Fruit fly (Drosophila melanogaster) whole organism, embryonic: ENCODE results near the gene Dup99B.

Source experiments
- Adf1 ChIP-seq: fragments of 200-800 bp; sonication (Bioruptor generic); IDR thresholded peaks from 2 replicates; pipeline ENCODE4 v1.3.6; 2022; ENCODE audit warnings: missing biosample characterization, missing genetic modification characterization
- BEAF-32 ChIP-seq: fragments of 200-800 bp; sonication (Bioruptor generic); optimal IDR thresholded peaks from 3 replicates; lab custom pipeline; 2017; ENCODE audit warnings: missing biosample characterization, missing genetic modification characterization, mild to moderate bottlenecking, moderate library complexity, missing genetic modification reagents
- CG11504 ChIP-seq: fragments of 200-800 bp; sonication (Bioruptor generic); optimal IDR thresholded peaks from 3 replicates; lab custom pipeline; 2019; ENCODE audit warnings: missing biosample characterization, mild to moderate bottlenecking, missing genetic modification characterization, moderate library complexity
- CG13775 ChIP-seq: fragments of 200-800 bp; sonication (Bioruptor generic); optimal IDR thresholded peaks from 3 replicates; lab custom pipeline; 2017; ENCODE audit warnings: missing biosample characterization, mild to moderate bottlenecking, missing genetic modification characterization
- CG14710 ChIP-seq: fragments of 200-800 bp; sonication (Bioruptor generic); optimal IDR thresholded peaks from 3 replicates; lab custom pipeline; 2019; ENCODE audit warnings: missing biosample characterization, mild to moderate bottlenecking, missing genetic modification characterization, moderate library complexity
- CG17912 ChIP-seq: fragments of 200-800 bp; sonication (Bioruptor generic); optimal IDR thresholded peaks from 2 replicates; lab custom pipeline; 2018; ENCODE audit warnings: missing biosample characterization, mild to moderate bottlenecking, missing genetic modification characterization
- CG18262 ChIP-seq: fragments of 200-800 bp; optimal IDR thresholded peaks from 3 replicates; lab custom pipeline; 2019; ENCODE audit warnings: missing biosample characterization, mild to moderate bottlenecking, missing genetic modification characterization, moderate library complexity
- CG18764 ChIP-seq: fragments of 200-800 bp; sonication (Bioruptor generic); optimal IDR thresholded peaks from 3 replicates; lab custom pipeline; 2016; ENCODE audit warnings: missing biosample characterization, missing genetic modification characterization
- CG2889 ChIP-seq: fragments of 200-800 bp; sonication (Bioruptor generic); IDR thresholded peaks from 3 replicates; pipeline ENCODE4 v1.3.6; 2022; ENCODE audit warnings: missing biosample characterization, missing genetic modification characterization
- CG42726 ChIP-seq: fragments of 200-800 bp; sonication (Bioruptor generic); IDR thresholded peaks from 2 replicates; pipeline ENCODE4 v1.3.6; 2022; ENCODE audit warnings: missing biosample characterization, missing genetic modification characterization; ENCODE audit not compliant: partially characterized antibody
- CG4730 ChIP-seq: fragments of 200-800 bp; sonication (Bioruptor generic); IDR thresholded peaks from 2 replicates; pipeline ENCODE4 v1.3.6; 2022; ENCODE audit warnings: missing biosample characterization, missing genetic modification characterization
- CG6654 ChIP-seq: fragments of 200-800 bp; sonication (Bioruptor generic); optimal IDR thresholded peaks from 2 replicates; lab custom pipeline; 2017; ENCODE audit warnings: missing biosample characterization, mild to moderate bottlenecking, missing genetic modification characterization
- CG7839 ChIP-seq: fragments of 200-800 bp; sonication (Bioruptor generic); optimal IDR thresholded peaks from 3 replicates; lab custom pipeline; 2018; ENCODE audit warnings: missing biosample characterization, mild to moderate bottlenecking, missing genetic modification characterization, moderate library complexity
- CG8290 ChIP-seq, 3 experiments: fragments of 200-800 bp; sonication (Bioruptor generic); optimal IDR thresholded peaks; 2 replicates each; lab custom pipeline; 2016 to 2019; ENCODE audit warnings: missing biosample characterization in 3 of 3, missing genetic modification characterization in 3 of 3, mild to moderate bottlenecking in 2 of 3, moderate library complexity in 1 of 3
- CG9609 ChIP-seq: fragments of 200-800 bp; sonication (Bioruptor generic); optimal IDR thresholded peaks from 3 replicates; lab custom pipeline; 2016; ENCODE audit warnings: missing biosample characterization, missing genetic modification characterization
- CG9727 ChIP-seq: fragments of 200-800 bp; sonication (Bioruptor generic); optimal IDR thresholded peaks from 3 replicates; lab custom pipeline; 2017; ENCODE audit warnings: missing biosample characterization, mild to moderate bottlenecking, missing genetic modification characterization
- CG9876 ChIP-seq: fragments of 200-800 bp; sonication (Bioruptor generic); optimal IDR thresholded peaks from 2 replicates; lab custom pipeline; 2016; ENCODE audit warnings: missing biosample characterization, missing genetic modification characterization
- CkIIα-i1 ChIP-seq: fragments of 200-800 bp; sonication (Bioruptor generic); IDR thresholded peaks from 2 replicates; pipeline ENCODE4 v1.3.6; 2022; ENCODE audit warnings: missing biosample characterization, missing genetic modification characterization
- Elba2 ChIP-seq: fragments of 200-800 bp; sonication (Bioruptor generic); optimal IDR thresholded peaks from 3 replicates; lab custom pipeline; 2016; ENCODE audit warnings: missing biosample characterization, missing genetic modification characterization
- GATAe ChIP-seq: fragments of 200-800 bp; sonication (Bioruptor generic); conservative IDR thresholded peaks from 2 replicates; pipeline ENCODE4 v1.3.6; 2022; ENCODE audit warnings: missing biosample characterization, missing genetic modification characterization
- H2.0 ChIP-seq: fragments of 200-800 bp; sonication (Bioruptor generic); IDR thresholded peaks from 2 replicates; pipeline ENCODE4 v1.3.6; 2022; ENCODE audit warnings: missing biosample characterization, missing genetic modification characterization
- HHEX ChIP-seq: fragments of 200-800 bp; sonication (Bioruptor generic); optimal IDR thresholded peaks from 3 replicates; lab custom pipeline; 2017; ENCODE audit warnings: missing biosample characterization, mild to moderate bottlenecking, missing genetic modification characterization, missing genetic modification reagents
- HLH4C ChIP-seq: fragments of 200-800 bp; sonication (Bioruptor generic); IDR thresholded peaks from 3 replicates; pipeline ENCODE4 v1.3.6; 2022; ENCODE audit warnings: missing biosample characterization, missing genetic modification characterization; ENCODE audit not compliant: partially characterized antibody
- Poxn ChIP-seq: fragments of 200-800 bp; sonication (Bioruptor generic); IDR thresholded peaks from 2 replicates; pipeline ENCODE4 v1.3.6; 2022; ENCODE audit warnings: missing biosample characterization, missing genetic modification characterization
- Scr ChIP-seq: fragments of 200-800 bp; sonication (Bioruptor generic); IDR thresholded peaks from 2 replicates; pipeline ENCODE4 v1.3.6; 2022; ENCODE audit warnings: missing biosample characterization, missing genetic modification characterization; ENCODE audit not compliant: partially characterized antibody
- Xbp1 ChIP-seq: fragments of 200-800 bp; sonication (Bioruptor generic); optimal IDR thresholded peaks from 3 replicates; lab custom pipeline; 2016; ENCODE audit warnings: missing biosample characterization, mild to moderate bottlenecking, missing genetic modification characterization
- ap ChIP-seq: fragments of 200-800 bp; sonication (Bioruptor generic); IDR thresholded peaks from 2 replicates; pipeline ENCODE4 v1.3.6; 2022; ENCODE audit warnings: missing biosample characterization, missing genetic modification characterization
- ara ChIP-seq: fragments of 200-800 bp; sonication (Bioruptor generic); IDR thresholded peaks from 2 replicates; pipeline ENCODE4 v1.3.6; 2022; ENCODE audit warnings: missing biosample characterization, missing genetic modification characterization
- bcd ChIP-seq: fragments of 200-800 bp; sonication (Bioruptor generic); optimal IDR thresholded peaks from 2 replicates; lab custom pipeline; 2017; ENCODE audit warnings: missing biosample characterization, mild to moderate bottlenecking, missing genetic modification characterization
- bowl ChIP-seq: fragments of 200-800 bp; sonication (Bioruptor generic); IDR thresholded peaks from 2 replicates; pipeline ENCODE4 v1.3.6; 2022; ENCODE audit warnings: missing biosample characterization, missing genetic modification characterization
- cg ChIP-seq: fragments of 200-800 bp; sonication (Bioruptor generic); optimal IDR thresholded peaks from 3 replicates; lab custom pipeline; 2019; ENCODE audit warnings: missing biosample characterization, mild to moderate bottlenecking, missing genetic modification characterization, moderate library complexity
- chn ChIP-seq: fragments of 200-800 bp; sonication (Bioruptor generic); optimal IDR thresholded peaks from 2 replicates; lab custom pipeline; 2016; ENCODE audit warnings: missing biosample characterization, missing genetic modification characterization
- corto ChIP-seq: fragments of 200-800 bp; sonication (Bioruptor generic); optimal IDR thresholded peaks from 2 replicates; lab custom pipeline; 2016; ENCODE audit warnings: missing biosample characterization, mild to moderate bottlenecking, missing genetic modification characterization, moderate library complexity
- crc ChIP-seq: fragments of 200-800 bp; sonication (Bioruptor generic); optimal IDR thresholded peaks from 2 replicates; lab custom pipeline; 2016; ENCODE audit warnings: missing biosample characterization, missing genetic modification characterization
- dati ChIP-seq: fragments of 200-800 bp; sonication (Bioruptor generic); IDR thresholded peaks from 2 replicates; pipeline ENCODE4 v1.3.6; 2022; ENCODE audit warnings: missing biosample characterization, missing genetic modification characterization
- disco-r ChIP-seq: fragments of 200-800 bp; sonication (Bioruptor generic); optimal IDR thresholded peaks from 2 replicates; lab custom pipeline; 2016; ENCODE audit warnings: missing biosample characterization, missing genetic modification characterization
- dmrt99B ChIP-seq: fragments of 200-800 bp; sonication (Bioruptor generic); optimal IDR thresholded peaks from 2 replicates; lab custom pipeline; 2018; ENCODE audit warnings: missing biosample characterization, mild to moderate bottlenecking, missing genetic modification characterization, moderate library complexity
- en ChIP-seq: fragments of 200-800 bp; sonication (Bioruptor generic); optimal IDR thresholded peaks from 2 replicates; lab custom pipeline; 2016; ENCODE audit warnings: missing biosample characterization, missing genetic modification characterization
- esg ChIP-seq: fragments of 200-800 bp; sonication (Bioruptor generic); conservative IDR thresholded peaks from 2 replicates; pipeline ENCODE4 v1.3.6; 2022; ENCODE audit warnings: missing biosample characterization, missing genetic modification characterization
- gce ChIP-seq: fragments of 200-800 bp; sonication (Bioruptor generic); IDR thresholded peaks from 3 replicates; pipeline ENCODE4 v1.3.6; 2022; ENCODE audit warnings: missing biosample characterization, missing genetic modification characterization
- gsb-n ChIP-seq: fragments of 200-800 bp; sonication (Bioruptor generic); optimal IDR thresholded peaks from 3 replicates; lab custom pipeline; 2018; ENCODE audit warnings: missing biosample characterization, mild to moderate bottlenecking, missing genetic modification characterization
- inv ChIP-seq: fragments of 200-800 bp; sonication (Bioruptor generic); IDR thresholded peaks from 2 replicates; pipeline ENCODE4 v1.3.6; 2022; ENCODE audit warnings: missing biosample characterization, missing genetic modification characterization; ENCODE audit not compliant: partially characterized antibody
- jumu ChIP-seq: fragments of 200-800 bp; sonication (Bioruptor generic); optimal IDR thresholded peaks from 3 replicates; lab custom pipeline; 2016; ENCODE audit warnings: missing biosample characterization, missing genetic modification characterization
- odd ChIP-seq: fragments of 200-800 bp; sonication (Bioruptor generic); optimal IDR thresholded peaks from 2 replicates; lab custom pipeline; 2017; ENCODE audit warnings: missing biosample characterization, mild to moderate bottlenecking, missing genetic modification characterization
- peb ChIP-seq: fragments of 200-800 bp; sonication (Bioruptor generic); IDR thresholded peaks from 2 replicates; pipeline ENCODE4 v1.3.6; 2022; ENCODE audit warnings: missing biosample characterization, missing genetic modification characterization
- pho ChIP-seq: fragments of 200-800 bp; sonication (Bioruptor generic); optimal IDR thresholded peaks from 2 replicates; lab custom pipeline; 2016; ENCODE audit warnings: missing biosample characterization, missing genetic modification characterization
- phol ChIP-seq: fragments of 200-800 bp; sonication (Bioruptor generic); optimal IDR thresholded peaks from 3 replicates; lab custom pipeline; 2018; ENCODE audit warnings: missing biosample characterization, mild to moderate bottlenecking, missing genetic modification characterization, moderate library complexity
- sisA ChIP-seq: fragments of 200-800 bp; sonication (Bioruptor generic); IDR thresholded peaks from 2 replicates; pipeline ENCODE4 v1.3.6; 2022; ENCODE audit warnings: missing biosample characterization, missing genetic modification characterization
- sna ChIP-seq: fragments of 200-800 bp; sonication (Bioruptor generic); IDR thresholded peaks from 2 replicates; pipeline ENCODE4 v1.3.6; 2022; ENCODE audit warnings: missing biosample characterization, missing genetic modification characterization; ENCODE audit not compliant: partially characterized antibody
- sr ChIP-seq: fragments of 200-800 bp; sonication (Bioruptor generic); IDR thresholded peaks from 3 replicates; pipeline ENCODE4 v1.3.6; 2022; ENCODE audit warnings: missing biosample characterization, missing genetic modification characterization

Gene Dup99B

dm6 chr3R:29745056-29745455 lies 29.9 kb upstream of the Dup99B start, which contains the start of the genes Wdr24 and IntS11 (continued):
- peak; percentile 94 for TF ChIP-seq GATAe (GFP tag; lab: Robert Waterston, UW)
- TF ChIP-seq CG18262 (tag; lab: Kevin White, UChicago) = peak; percentile 67
- TF ChIP-seq Scr (GFP tag; lab: Robert Waterston, UW) = peak; percentile 51
- TF ChIP-seq ara (GFP tag; lab: Robert Waterston, UW) = peak; percentile 81
- peak; percentile 91 for TF ChIP-seq esg (GFP tag; lab: Robert Waterston, UW)
- 0 out of 2 replicates have a peak, but pooled peaks have one; percentile 34 for TF ChIP-seq bowl (GFP tag; lab: Robert Waterston, UW)
- TF ChIP-seq chn = peak; percentile 83
- peak; percentile 76 for TF ChIP-seq ap
- TF ChIP-seq CG7839 (tag; lab: Kevin White, UChicago) = peak; percentile 91
- TF ChIP-seq corto = no peak
- TF ChIP-seq dmrt99B = no peak
- no peak for TF ChIP-seq CG11504 (tag; lab: Kevin White, UChicago)
- TF ChIP-seq Xbp1 = peak; percentile 84
- TF ChIP-seq en (GFP tag; lab: Kevin White, UChicago) = no peak
- peak; percentile 81 for TF ChIP-seq CG14710 (tag; lab: Kevin White, UChicago)
- TF ChIP-seq HLH4C (GFP tag; lab: Robert Waterston, UW) = no peak
- no peak for TF ChIP-seq gsb-n
- TF ChIP-seq jumu = peak; percentile 56
- peak; percentile 69 for TF ChIP-seq CG9609 (GFP tag; lab: Kevin White, UChicago)
- TF ChIP-seq sna = peak; percentile 24; the same call in 1 of the 2 replicates
- no peak for TF ChIP-seq CG9876 (GFP tag; lab: Kevin White, UChicago)
- peak; percentile 92 for TF ChIP-seq Elba2 (GFP tag; lab: Kevin White, UChicago)
- TF ChIP-seq CG6654 (GFP tag; lab: Kevin White, UChicago) = no peak
- peak; percentile 88 for TF ChIP-seq CG4730 (GFP tag; lab: Robert Waterston, UW)
- peak; percentile 53 for TF ChIP-seq CG18764
- peak; percentile 42; the same call in 1 of the 3 replicates for TF ChIP-seq gce (GFP tag; lab: Robert Waterston, UW)
- no peak for TF ChIP-seq CG8290 (GFP tag; optimal IDR thresholded peaks at IDR 0.05; lab: Kevin White, UChicago)
- peak in 1 of 2 experiments; percentile 96 for TF ChIP-seq CG8290 (tag; optimal IDR thresholded peaks at IDR 0.05; lab: Kevin White, UChicago)
- peak; percentile 29 for TF ChIP-seq CG17912 (GFP tag; lab: Kevin White, UChicago)
- peak; percentile 82 for TF ChIP-seq pho (GFP tag; lab: Kevin White, UChicago)
- TF ChIP-seq sisA (GFP tag; lab: Robert Waterston, UW) = peak; percentile 93
- TF ChIP-seq odd (GFP tag; lab: Kevin White, UChicago) = no peak
- peak; percentile 54 for TF ChIP-seq BEAF-32 (GFP tag; lab: Kevin White, UChicago)
- peak; percentile 56 for TF ChIP-seq CG9727 (GFP tag; lab: Kevin White, UChicago)
- TF ChIP-seq CG2889 (GFP tag; lab: Robert Waterston, UW) = peak; percentile 84
- TF ChIP-seq CG42726 (GFP tag; lab: Robert Waterston, UW) = no peak
- TF ChIP-seq Poxn (GFP tag; lab: Robert Waterston, UW) = peak; percentile 87
- peak; percentile 7 for TF ChIP-seq disco-r (GFP tag; lab: Kevin White, UChicago)
- no peak for TF ChIP-seq inv
- TF ChIP-seq sr (GFP tag; lab: Robert Waterston, UW) = peak; percentile 31; the same call in 1 of the 3 replicates
- no peak for TF ChIP-seq cg (GFP tag; lab: Kevin White, UChicago)
- peak; percentile 87 for TF ChIP-seq bcd (GFP tag; lab: Kevin White, UChicago)
- peak; percentile 73 for TF ChIP-seq CG13775
- TF ChIP-seq peb (GFP tag; lab: Robert Waterston, UW) = peak; percentile 71
- TF ChIP-seq dati (GFP tag; lab: Robert Waterston, UW) = 0 out of 2 replicates have a peak, but pooled peaks have one; percentile 39
- TF ChIP-seq CkIIα-i1 (GFP tag; lab: Robert Waterston, UW) = no peak
- peak; percentile 71 for TF ChIP-seq Adf1 (GFP tag; lab: Robert Waterston, UW)
- peak; percentile 69 for TF ChIP-seq HHEX (GFP tag; lab: Kevin White, UChicago)
- no peak for TF ChIP-seq crc (GFP tag; lab: Kevin White, UChicago)
- TF ChIP-seq H2.0 (GFP tag; lab: Robert Waterston, UW) = peak; percentile 92
- peak; percentile 85 for TF ChIP-seq phol (tag; lab: Kevin White, UChicago)
